Fruit fly (Drosophila melanogaster) whole organism, embryonic: ENCODE measurements around the gene CG12009.

Source experiments
- BtbVII ChIP-seq: fragments of 200-800 bp; sonication (Bioruptor generic); optimal IDR thresholded peaks from 3 replicates; lab custom pipeline; 2017; ENCODE audit warnings: missing biosample characterization, mild to moderate bottlenecking, missing genetic modification characterization
- CG10462 ChIP-seq: fragments of 200-800 bp; sonication (Bioruptor generic); optimal IDR thresholded peaks from 2 replicates; lab custom pipeline; 2016; ENCODE audit warnings: missing biosample characterization, missing genetic modification characterization
- CG12071 ChIP-seq: fragments of 200-800 bp; sonication (Bioruptor generic); optimal IDR thresholded peaks from 3 replicates; lab custom pipeline; 2018; ENCODE audit warnings: missing biosample characterization, mild to moderate bottlenecking, missing genetic modification characterization
- CG12769 ChIP-seq: fragments of 200-800 bp; sonication (Bioruptor generic); optimal IDR thresholded peaks from 2 replicates; lab custom pipeline; 2019; ENCODE audit warnings: missing biosample characterization, mild to moderate bottlenecking, missing genetic modification characterization, moderate library complexity
- CG13287 ChIP-seq: fragments of 200-800 bp; sonication (Bioruptor generic); IDR thresholded peaks from 2 replicates; pipeline ENCODE4 v1.3.6; 2022; ENCODE audit warnings: missing biosample characterization, missing genetic modification characterization; ENCODE audit not compliant: partially characterized antibody
- CG14860 ChIP-seq: fragments of 200-800 bp; sonication (Bioruptor generic); IDR thresholded peaks from 3 replicates; pipeline ENCODE4 v1.3.6; 2022; ENCODE audit warnings: missing biosample characterization, missing genetic modification characterization; ENCODE audit not compliant: partially characterized antibody
- CG15479 ChIP-seq: fragments of 200-800 bp; sonication (Bioruptor generic); optimal IDR thresholded peaks from 3 replicates; lab custom pipeline; 2019; ENCODE audit warnings: missing biosample characterization, mild to moderate bottlenecking, missing genetic modification characterization, moderate library complexity
- CG15514 ChIP-seq: fragments of 200-800 bp; sonication (Bioruptor generic); optimal IDR thresholded peaks from 3 replicates; lab custom pipeline; 2017; ENCODE audit warnings: missing biosample characterization, missing genetic modification characterization, mild to moderate bottlenecking, moderate library complexity, missing genetic modification reagents
- CG2129 ChIP-seq: fragments of 200-800 bp; sonication (Bioruptor generic); IDR thresholded peaks from 2 replicates; pipeline ENCODE4 v1.3.6; 2022; ENCODE audit warnings: missing biosample characterization, missing genetic modification characterization; ENCODE audit not compliant: partially characterized antibody
- CG3838 ChIP-seq: fragments of 200-800 bp; sonication (Bioruptor generic); optimal IDR thresholded peaks from 3 replicates; lab custom pipeline; 2016; ENCODE audit warnings: missing biosample characterization, missing genetic modification characterization
- CG3995 ChIP-seq: fragments of 200-800 bp; sonication (Bioruptor generic); optimal IDR thresholded peaks from 3 replicates; lab custom pipeline; 2016; ENCODE audit warnings: missing biosample characterization, missing genetic modification characterization
- CG4282 ChIP-seq: fragments of 200-800 bp; sonication (Bioruptor generic); optimal IDR thresholded peaks from 2 replicates; lab custom pipeline; 2016; ENCODE audit warnings: missing biosample characterization, missing genetic modification characterization
- CG9727 ChIP-seq: fragments of 200-800 bp; sonication (Bioruptor generic); optimal IDR thresholded peaks from 3 replicates; lab custom pipeline; 2017; ENCODE audit warnings: missing biosample characterization, mild to moderate bottlenecking, missing genetic modification characterization
- CG9817 ChIP-seq: fragments of 200-800 bp; sonication (Bioruptor generic); optimal IDR thresholded peaks from 2 replicates; lab custom pipeline; 2018; ENCODE audit warnings: missing biosample characterization, mild to moderate bottlenecking, missing genetic modification characterization, moderate library complexity
- Dip3 ChIP-seq: fragments of 200-800 bp; sonication (Bioruptor generic); optimal IDR thresholded peaks from 3 replicates; lab custom pipeline; 2016; ENCODE audit warnings: missing biosample characterization, missing genetic modification characterization
- HLH4C ChIP-seq: fragments of 200-800 bp; sonication (Bioruptor generic); IDR thresholded peaks from 3 replicates; pipeline ENCODE4 v1.3.6; 2022; ENCODE audit warnings: missing biosample characterization, missing genetic modification characterization; ENCODE audit not compliant: partially characterized antibody
- Lpt ChIP-seq: fragments of >200 bp; optimal IDR thresholded peaks from 2 replicates; lab custom pipeline; 2018; ENCODE audit warnings: missing biosample characterization, missing genetic modification characterization
- Meics ChIP-seq: fragments of 200-800 bp; sonication (Bioruptor generic); optimal IDR thresholded peaks from 2 replicates; lab custom pipeline; 2017; ENCODE audit warnings: missing biosample characterization, mild to moderate bottlenecking, missing genetic modification characterization
- NFAT ChIP-seq: fragments of 200-800 bp; sonication (Bioruptor generic); IDR thresholded peaks from 2 replicates; pipeline ENCODE4 v1.3.6; 2022; ENCODE audit warnings: missing biosample characterization, missing genetic modification characterization
- Six4 ChIP-seq: fragments of 200-800 bp; sonication (Bioruptor generic); optimal IDR thresholded peaks from 2 replicates; lab custom pipeline; 2016; ENCODE audit warnings: missing biosample characterization, missing genetic modification characterization
- Sry-δ ChIP-seq: fragments of 200-800 bp; sonication (Bioruptor generic); optimal IDR thresholded peaks from 2 replicates; lab custom pipeline; 2016; ENCODE audit warnings: missing biosample characterization, missing genetic modification characterization
- Taf1 ChIP-seq: fragments of 200-800 bp; sonication (Bioruptor generic); IDR thresholded peaks from 2 replicates; pipeline ENCODE4 v1.3.6; 2022; ENCODE audit warnings: missing biosample characterization, missing genetic modification characterization
- ap ChIP-seq: fragments of 200-800 bp; sonication (Bioruptor generic); IDR thresholded peaks from 2 replicates; pipeline ENCODE4 v1.3.6; 2022; ENCODE audit warnings: missing biosample characterization, missing genetic modification characterization
- ara ChIP-seq: fragments of 200-800 bp; sonication (Bioruptor generic); IDR thresholded peaks from 2 replicates; pipeline ENCODE4 v1.3.6; 2022; ENCODE audit warnings: missing biosample characterization, missing genetic modification characterization
- chinmo ChIP-seq: fragments of 200-800 bp; sonication (Bioruptor generic); IDR thresholded peaks from 4 replicates; pipeline ENCODE4 v1.3.6; 2022; ENCODE audit warnings: missing biosample characterization, missing genetic modification characterization; ENCODE audit not compliant: partially characterized antibody
- ci ChIP-seq: fragments of 200-800 bp; sonication (Bioruptor generic); IDR thresholded peaks from 3 replicates; pipeline ENCODE4 v1.3.6; 2022; ENCODE audit warnings: missing biosample characterization, missing genetic modification characterization
- gsb ChIP-seq: fragments of 200-800 bp; sonication (Bioruptor generic); IDR thresholded peaks from 2 replicates; pipeline ENCODE4 v1.3.6; 2022; ENCODE audit warnings: missing biosample characterization, missing genetic modification characterization
- gt ChIP-seq: fragments of 200-800 bp; sonication (Bioruptor generic); IDR thresholded peaks from 2 replicates; pipeline ENCODE4 v1.3.6; 2022; ENCODE audit warnings: missing biosample characterization, missing genetic modification characterization
- ham ChIP-seq: fragments of 200-800 bp; sonication (Bioruptor generic); IDR thresholded peaks from 2 replicates; pipeline ENCODE4 v1.3.6; 2022; ENCODE audit warnings: missing biosample characterization, missing genetic modification characterization
- hb ChIP-seq: fragments of 200-800 bp; sonication (Bioruptor generic); IDR thresholded peaks from 3 replicates; pipeline ENCODE4 v1.3.6; 2022; ENCODE audit warnings: missing biosample characterization, missing genetic modification characterization; ENCODE audit not compliant: partially characterized antibody
- insv ChIP-seq, 2 experiments: fragments of 200-800 bp; sonication (Bioruptor generic); optimal IDR thresholded peaks; 3 replicates each; lab custom pipeline; 2016 to 2018; ENCODE audit warnings: missing biosample characterization in 2 of 2, missing genetic modification characterization in 2 of 2
- mld ChIP-seq: fragments of 200-800 bp; sonication (Bioruptor generic); IDR thresholded peaks from 3 replicates; pipeline ENCODE4 v1.3.6; 2022; ENCODE audit warnings: missing biosample characterization, missing genetic modification characterization; ENCODE audit not compliant: partially characterized antibody
- otp ChIP-seq: fragments of 200-800 bp; sonication (Bioruptor generic); IDR thresholded peaks from 3 replicates; pipeline ENCODE4, ENCODE4 v1.3.6; 2022; ENCODE audit warnings: missing biosample characterization, missing genetic modification characterization
- pfk ChIP-seq: fragments of 200-800 bp; sonication (Bioruptor generic); optimal IDR thresholded peaks from 2 replicates; lab custom pipeline; 2018; ENCODE audit warnings: missing biosample characterization, mild to moderate bottlenecking, missing genetic modification characterization, moderate library complexity
- pita ChIP-seq: fragments of 200-800 bp; sonication (Bioruptor generic); optimal IDR thresholded peaks from 2 replicates; lab custom pipeline; 2017; ENCODE audit warnings: missing biosample characterization, mild to moderate bottlenecking, missing genetic modification characterization
- row ChIP-seq: fragments of 200-800 bp; sonication (Bioruptor generic); IDR thresholded peaks from 3 replicates; pipeline ENCODE4 v1.3.6; 2022; ENCODE audit warnings: missing biosample characterization, missing genetic modification characterization
- stwl ChIP-seq: fragments of 200-800 bp; sonication (Bioruptor generic); optimal IDR thresholded peaks from 3 replicates; lab custom pipeline; 2018; ENCODE audit warnings: missing biosample characterization, mild to moderate bottlenecking, missing genetic modification characterization, moderate library complexity
- sug ChIP-seq: fragments of 200-800 bp; optimal IDR thresholded peaks from 2 replicates; lab custom pipeline; 2019; ENCODE audit warnings: missing biosample characterization, mild to moderate bottlenecking, missing genetic modification characterization, moderate library complexity
- tll ChIP-seq, 2 experiments: fragments of 200-800 bp in 1 of 2; fragments of >200 bp in 1 of 2; sonication (Bioruptor generic) in 1 of 2; optimal IDR thresholded peaks; 2 replicates each; lab custom pipeline; 2017 to 2019; ENCODE audit warnings: missing biosample characterization in 2 of 2, missing genetic modification characterization in 2 of 2, mild to moderate bottlenecking in 1 of 2, moderate library complexity in 1 of 2
- unc-4 ChIP-seq: fragments of 200-800 bp; sonication (Bioruptor generic); IDR thresholded peaks from 2 replicates; pipeline ENCODE4 v1.3.6; 2022; ENCODE audit warnings: missing biosample characterization, missing genetic modification characterization; ENCODE audit not compliant: partially characterized antibody

CG12009 gene

dm6 chr3L:3303534-3304459 lies 12.5 kb downstream of the CG12009 start, which contains the start of gene ZnT63C (continued):
- TF ChIP-seq NFAT (GFP tag; lab: Robert Waterston, UW) (no peak), Dip3 (no peak), ap (no peak), CG4282 (GFP tag; lab: Kevin White, UChicago) (no peak), sug (no peak), CG12769 (tag; lab: Kevin White, UChicago) (peak; percentile 54), CG12071 (GFP tag; lab: Kevin White, UChicago) (peak; percentile 4), stwl (tag; lab: Kevin White, UChicago) (peak; percentile 76), gt (GFP tag; lab: Robert Waterston, UW) (no peak), mld (GFP tag; lab: Robert Waterston, UW) (peak; percentile 66), ci (GFP tag; lab: Robert Waterston, UW) (peak; percentile 77; the same call in 2 of the 3 replicates), hb (GFP tag; lab: Robert Waterston, UW) (peak; percentile 79), CG14860 (GFP tag; lab: Robert Waterston, UW) (peak; percentile 88), pfk (GFP tag; lab: Kevin White, UChicago) (no peak), CG13287 (GFP tag; lab: Robert Waterston, UW) (peak; percentile 85), CG9817 (tag; lab: Kevin White, UChicago) (no peak), Six4 (GFP tag; lab: Kevin White, UChicago) (no peak), ara (GFP tag; lab: Robert Waterston, UW) (peak; percentile 28; the same call in 1 of the 2 replicates), otp (GFP tag; lab: Robert Waterston, UW) (peak; percentile 26; the same call in 1 of the 3 replicates), pita (GFP tag; lab: Kevin White, UChicago) (no peak), CG3838 (no peak), Lpt (GFP tag; lab: Kevin White, UChicago) (no peak), chinmo (GFP tag; lab: Robert Waterston, UW) (peak; percentile 89), CG2129 (GFP tag; lab: Robert Waterston, UW) (0 out of 2 replicates have a peak, but pooled peaks have one; percentile 25), row (peak; percentile 33; the same call in 2 of the 3 replicates), Meics (peak; percentile 8), Taf1 (GFP tag; lab: Robert Waterston, UW) (no peak), CG10462 (GFP tag; lab: Kevin White, UChicago) (no peak), BtbVII (no peak), gsb (GFP tag; lab: Robert Waterston, UW) (no peak), CG3995 (GFP tag; lab: Kevin White, UChicago) (no peak), CG9727 (GFP tag; lab: Kevin White, UChicago) (no peak), insv (GFP tag; optimal IDR thresholded peaks at IDR 0.05; lab: Kevin White, UChicago) (no peak), Sry-δ (GFP tag; lab: Kevin White, UChicago) (peak; percentile 52), HLH4C (GFP tag; lab: Robert Waterston, UW) (peak; percentile 97)

dm6 chr3L:3304740-3305139 lies 13.5 kb downstream of the CG12009 start:
- TF ChIP-seq CG15514 (no peak), tll (GFP tag; optimal IDR thresholded peaks at IDR 0.05; lab: Kevin White, UChicago) (peak in 1 of 2 experiments; percentile 25), ham (GFP tag; lab: Robert Waterston, UW) (no peak), CG15479 (peak; percentile 54), unc-4 (no peak)
